Worm (Caenorhabditis elegans) whole organism, early embryonic: ENCODE measurements around the gene Y44A6C.2.

ENCODE experiments used
- B0310.2 ChIP-seq: sonication (generic microtip); optimal IDR thresholded peaks from 2 replicates; lab custom pipeline; 2016; ENCODE audit warnings: mild to moderate bottlenecking, missing genetic modification characterization, missing compliant biosample characterization
- F13C5.2 ChIP-seq: sonication (generic microtip); optimal IDR thresholded peaks from 2 replicates; lab custom pipeline; 2017; ENCODE audit warnings: mild to moderate bottlenecking, missing genetic modification characterization, inconsistent platforms, missing compliant biosample characterization
- aly-1 ChIP-seq: sonication (generic microtip); optimal IDR thresholded peaks from 2 replicates; lab custom pipeline; 2016; ENCODE audit warnings: missing genetic modification characterization, missing compliant biosample characterization
- ama-1 ChIP-seq: fragments of 150-350 bp; optimal IDR thresholded peaks from 2 replicates; lab custom pipeline; 2014
- ets-7 ChIP-seq: sonication (generic microtip); optimal IDR thresholded peaks from 2 replicates; lab custom pipeline; 2016; ENCODE audit warnings: missing genotype, missing genetic modification characterization, missing compliant biosample characterization
- hmbx-1 ChIP-seq: sonication (generic microtip); optimal IDR thresholded peaks from 2 replicates; lab custom pipeline; 2016; ENCODE audit warnings: mild to moderate bottlenecking, missing genetic modification characterization, missing compliant biosample characterization
- sea-1 ChIP-seq: fragments of 200-800 bp; sonication (Bioruptor generic); conservative IDR thresholded peaks from 2 replicates; pipeline ENCODE4 v1.3.6; 2022; ENCODE audit warnings: missing genetic modification characterization, missing compliant biosample characterization
- tbx-11 ChIP-seq: fragments of 200-800 bp; sonication (Bioruptor generic); IDR thresholded peaks from 2 replicates; pipeline ENCODE4 v1.3.6; 2022; ENCODE audit warnings: missing genetic modification characterization, missing compliant biosample characterization
- tra-4 ChIP-seq: sonication (generic microtip); optimal IDR thresholded peaks from 2 replicates; lab custom pipeline; 2017; ENCODE audit warnings: missing genetic modification characterization, missing compliant biosample characterization

- TF ChIP-seq tbx-11: no peak
- TF ChIP-seq aly-1 (tag; lab: Kevin White, UChicago): no peak
- TF ChIP-seq ama-1 (lab: Kevin White, UChicago): no peak
- TF ChIP-seq F13C5.2 (tag; lab: Kevin White, UChicago): no peak
- no peak for TF ChIP-seq ets-7 (tag; lab: Kevin White, UChicago)
- TF ChIP-seq tra-4 (tag; lab: Kevin White, UChicago): no peak
- no peak for TF ChIP-seq sea-1 (GFP tag; lab: Robert Waterston, UW)
- TF ChIP-seq B0310.2 (tag; lab: Kevin White, UChicago): no peak
- no peak for TF ChIP-seq hmbx-1 (tag; lab: Kevin White, UChicago)
Observed at ce11 chrV:20752609-20753102, 30.6 kb downstream of the Y44A6C.2 start, which contains the start of gene pha-4.
